Worm (Caenorhabditis elegans) whole organism, late embryonic: ENCODE results near the gene aman-1.

Experiments used
- C08G9.2 ChIP-seq: sonication (generic microtip); optimal IDR thresholded peaks from 2 replicates; lab custom pipeline; 2016; ENCODE audit warnings: mild to moderate bottlenecking, missing genetic modification characterization, moderate library complexity, missing compliant biosample characterization
- K09A11.1 ChIP-seq: sonication (generic microtip); optimal IDR thresholded peaks from 2 replicates; lab custom pipeline; 2017; ENCODE audit warnings: antibody characterized with exemption, mild to moderate bottlenecking, missing genetic modification characterization, missing compliant biosample characterization; ENCODE audit not compliant: insufficient read depth
- Y22D7AL.16 ChIP-seq: sonication (generic microtip); optimal IDR thresholded peaks from 2 replicates; lab custom pipeline; 2016; ENCODE audit warnings: missing genetic modification characterization, missing compliant biosample characterization
- ceh-14 ChIP-seq: sonication (generic microtip); optimal IDR thresholded peaks from 2 replicates; lab custom pipeline; 2016; ENCODE audit warnings: missing genotype, missing genetic modification characterization, missing compliant biosample characterization
- ceh-18 ChIP-seq: sonication (generic microtip); optimal IDR thresholded peaks from 2 replicates; lab custom pipeline; 2016; ENCODE audit warnings: missing genetic modification characterization, missing compliant biosample characterization
- ceh-22 ChIP-seq: sonication (generic microtip); optimal IDR thresholded peaks from 2 replicates; lab custom pipeline; 2017; ENCODE audit warnings: missing biosample characterization, missing genetic modification characterization
- ceh-24 ChIP-seq: sonication (generic microtip); optimal IDR thresholded peaks from 2 replicates; lab custom pipeline; 2016; ENCODE audit warnings: mild to moderate bottlenecking, missing genetic modification characterization, missing compliant biosample characterization
- ceh-45 ChIP-seq: fragments of 200-800 bp; sonication (Bioruptor generic); IDR thresholded peaks from 2 replicates; pipeline ENCODE4 v1.3.6; 2022; ENCODE audit warnings: missing genetic modification reagents, missing genetic modification characterization, missing compliant biosample characterization
- ceh-48 ChIP-seq: sonication (generic microtip); optimal IDR thresholded peaks from 2 replicates; lab custom pipeline; 2016; ENCODE audit warnings: missing genetic modification characterization, inconsistent platforms, missing compliant biosample characterization
- ceh-6 ChIP-seq: fragments of 200-800 bp; sonication (Bioruptor generic); optimal IDR thresholded peaks from 2 replicates; lab custom pipeline; 2018; ENCODE audit warnings: mild to moderate bottlenecking, missing genetic modification characterization, missing compliant biosample characterization
- elt-4 ChIP-seq: sonication (generic microtip); optimal IDR thresholded peaks from 2 replicates; lab custom pipeline; 2016; ENCODE audit warnings: missing genetic modification characterization, missing compliant biosample characterization
- ets-4 ChIP-seq: sonication (generic microtip); optimal IDR thresholded peaks from 2 replicates; lab custom pipeline; 2016; ENCODE audit warnings: missing genetic modification characterization, missing compliant biosample characterization
- eyg-1 ChIP-seq: sonication (generic microtip); optimal IDR thresholded peaks from 2 replicates; lab custom pipeline; 2016; ENCODE audit warnings: missing genotype, missing genetic modification characterization, missing compliant biosample characterization
- gmeb-2 ChIP-seq: sonication (generic microtip); optimal IDR thresholded peaks from 2 replicates; lab custom pipeline; 2016; ENCODE audit warnings: missing genetic modification characterization, inconsistent platforms, missing compliant biosample characterization
- hlh-13 ChIP-seq: fragments of 200-800 bp; sonication (Bioruptor generic); optimal IDR thresholded peaks from 2 replicates; lab custom pipeline; 2018; ENCODE audit warnings: mild to moderate bottlenecking, missing genetic modification characterization, missing compliant biosample characterization
- hlh-15 ChIP-seq: sonication (generic microtip); optimal IDR thresholded peaks from 2 replicates; lab custom pipeline; 2016; ENCODE audit warnings: missing genetic modification characterization, missing compliant biosample characterization
- hlh-30 ChIP-seq: sonication (generic microtip); optimal IDR thresholded peaks from 2 replicates; lab custom pipeline; 2017; ENCODE audit warnings: antibody characterized with exemption, missing genetic modification characterization, missing compliant biosample characterization; ENCODE audit not compliant: insufficient read depth
- hlh-6 ChIP-seq: sonication (generic microtip); optimal IDR thresholded peaks from 2 replicates; lab custom pipeline; 2016; ENCODE audit warnings: missing genotype, missing genetic modification characterization, missing compliant biosample characterization
- hlh-8 ChIP-seq: sonication (generic microtip); optimal IDR thresholded peaks from 2 replicates; lab custom pipeline; 2016; ENCODE audit warnings: missing genotype, missing genetic modification characterization, missing compliant biosample characterization
- lim-6 ChIP-seq: sonication (generic microtip); optimal IDR thresholded peaks from 2 replicates; lab custom pipeline; 2016; ENCODE audit warnings: missing genetic modification characterization, missing compliant biosample characterization
- lin-11 ChIP-seq: fragments of 200-800 bp; sonication (Bioruptor generic); optimal IDR thresholded peaks from 2 replicates; lab custom pipeline; 2018; ENCODE audit warnings: mild to moderate bottlenecking, missing genetic modification characterization, missing compliant biosample characterization
- nhr-11 ChIP-seq: fragments of 150-350 bp; optimal IDR thresholded peaks from 2 replicates; lab custom pipeline; 2014; ENCODE audit warnings: missing biosample characterization, missing genetic modification characterization
- nhr-232 ChIP-seq: sonication (generic microtip); optimal IDR thresholded peaks from 2 replicates; lab custom pipeline; 2016; ENCODE audit warnings: missing genetic modification characterization, missing compliant biosample characterization
- odd-2 ChIP-seq: sonication (generic microtip); optimal IDR thresholded peaks from 2 replicates; lab custom pipeline; 2017; ENCODE audit warnings: antibody characterized with exemption, mild to moderate bottlenecking, missing genetic modification characterization, missing compliant biosample characterization
- pat-9 ChIP-seq: fragments of 200-800 bp; sonication (Bioruptor generic); optimal IDR thresholded peaks from 2 replicates; lab custom pipeline; 2018; ENCODE audit warnings: mild to moderate bottlenecking, missing genetic modification characterization, moderate library complexity, missing compliant biosample characterization
- pax-1 ChIP-seq: fragments of 150-350 bp; optimal IDR thresholded peaks from 2 replicates; lab custom pipeline; 2014; ENCODE audit warnings: missing biosample characterization, missing genetic modification characterization
- sdc-2 ChIP-seq: sonication (generic microtip); optimal IDR thresholded peaks from 2 replicates; lab custom pipeline; 2016; ENCODE audit warnings: missing genotype, missing genetic modification characterization, missing compliant biosample characterization
- syd-9 ChIP-seq: sonication (generic microtip); optimal IDR thresholded peaks from 2 replicates; lab custom pipeline; 2016; ENCODE audit warnings: mild to moderate bottlenecking, missing genetic modification characterization, moderate library complexity, missing compliant biosample characterization
- tbx-2 ChIP-seq: sonication (generic microtip); optimal IDR thresholded peaks from 2 replicates; lab custom pipeline; 2016; ENCODE audit warnings: missing genetic modification characterization, missing compliant biosample characterization
- unc-42 ChIP-seq: sonication (generic microtip); optimal IDR thresholded peaks from 2 replicates; lab custom pipeline; 2016; ENCODE audit warnings: missing genotype, missing genetic modification characterization, missing compliant biosample characterization
- unc-55 ChIP-seq: sonication (generic microtip); optimal IDR thresholded peaks from 2 replicates; lab custom pipeline; 2017; ENCODE audit warnings: missing biosample characterization, missing genetic modification reagents, missing genetic modification characterization
- zip-5 ChIP-seq: sonication (generic microtip); optimal IDR thresholded peaks from 2 replicates; lab custom pipeline; 2016; ENCODE audit warnings: missing genetic modification characterization, missing compliant biosample characterization

Gene aman-1

ce11 chrX:4782197-4782596 lies 49.3 kb downstream of the aman-1 start, which contains the start of gene hum-10:
hum-10 (minus strand) TSS chrX:4782297.
- TF ChIP-seq ceh-48 (tag; lab: Kevin White, UChicago): no peak
- no peak for TF ChIP-seq gmeb-2 (tag; lab: Kevin White, UChicago)
- no peak for TF ChIP-seq ceh-14
- TF ChIP-seq odd-2: no peak
- TF ChIP-seq tbx-2: no peak
- TF ChIP-seq ceh-24: no peak
- no peak for TF ChIP-seq syd-9 (tag; lab: Kevin White, UChicago)
- no peak for TF ChIP-seq hlh-8
- TF ChIP-seq nhr-232 (tag; lab: Kevin White, UChicago): no peak
- no peak for TF ChIP-seq ceh-6 (GFP tag; lab: Kevin White, UChicago)
- TF ChIP-seq ceh-18 (tag; lab: Kevin White, UChicago): no peak
- TF ChIP-seq eyg-1 (tag; lab: Kevin White, UChicago): no peak
- TF ChIP-seq ceh-22 (tag; lab: Kevin White, UChicago): no peak
- no peak for TF ChIP-seq nhr-11 (tag; lab: Kevin White, UChicago)
- no peak for TF ChIP-seq lim-6
- TF ChIP-seq Y22D7AL.16 (tag; lab: Kevin White, UChicago): no peak
- no peak for TF ChIP-seq pax-1 (tag; lab: Kevin White, UChicago)

DNA sequence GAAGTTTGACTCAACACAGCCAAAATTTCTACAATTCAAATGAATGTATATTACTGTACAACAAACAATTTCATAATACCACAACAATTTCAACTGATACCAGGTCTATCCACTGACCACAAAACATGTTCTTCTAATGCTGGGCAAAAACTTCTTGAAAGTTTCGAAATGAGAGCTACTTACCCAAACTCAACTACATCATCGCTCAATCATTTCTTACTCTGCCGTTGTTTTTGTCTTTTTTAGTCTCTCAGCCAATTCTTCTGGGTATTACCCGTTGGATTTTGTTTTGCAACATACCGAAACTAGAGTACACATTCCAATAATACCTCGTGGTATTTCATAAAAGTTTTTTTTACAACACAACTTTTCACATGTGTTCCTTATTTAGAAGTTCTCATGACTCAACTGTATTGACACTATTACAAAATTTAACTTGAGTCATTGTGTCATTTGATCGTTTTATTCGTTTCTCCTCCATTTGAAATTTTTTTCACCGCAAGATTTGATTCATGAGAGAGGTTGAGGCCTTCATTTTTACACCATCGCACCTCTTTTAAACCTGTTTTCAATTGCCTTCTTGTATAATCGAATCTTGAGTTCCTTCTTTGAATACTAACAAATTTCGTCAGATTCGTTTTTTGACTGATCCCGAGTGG lies 50.4 kb downstream of the aman-1 start, which contains the start of gene F43C9.2:
TSS of gene F43C9.2 (plus strand) at position 497 of the 659 bp plus-strand sequence.
- TF ChIP-seq elt-4: no peak
- no peak for TF ChIP-seq sdc-2 (tag; lab: Kevin White, UChicago)
- TF ChIP-seq hlh-30 (tag; lab: Kevin White, UChicago): no peak
- TF ChIP-seq tbx-2: no peak
- no peak for TF ChIP-seq pat-9
- no peak for TF ChIP-seq zip-5 (tag; lab: Kevin White, UChicago)
- TF ChIP-seq ets-4 (tag; lab: Kevin White, UChicago): no peak
- TF ChIP-seq hlh-15: no peak
- no peak for TF ChIP-seq hlh-8
- no peak for TF ChIP-seq lim-6
- no peak for TF ChIP-seq ceh-45 (GFP tag; lab: Robert Waterston, UW)
- no peak for TF ChIP-seq ceh-14
- no peak for TF ChIP-seq nhr-232 (tag; lab: Kevin White, UChicago)

ce11 chrX:4784776-4785175 lies 51.9 kb downstream of the aman-1 start:
- TF ChIP-seq Y22D7AL.16 (tag; lab: Kevin White, UChicago): no peak
- TF ChIP-seq hlh-6 (tag; lab: Kevin White, UChicago): no peak
- TF ChIP-seq K09A11.1 (tag; lab: Kevin White, UChicago): no peak
- TF ChIP-seq ets-4 (tag; lab: Kevin White, UChicago): no peak
- TF ChIP-seq unc-55: peak; percentile 47
- TF ChIP-seq lim-6: no peak
- TF ChIP-seq hlh-13 (GFP tag; lab: Kevin White, UChicago): no peak
- TF ChIP-seq zip-5 (tag; lab: Kevin White, UChicago): no peak

DNA sequence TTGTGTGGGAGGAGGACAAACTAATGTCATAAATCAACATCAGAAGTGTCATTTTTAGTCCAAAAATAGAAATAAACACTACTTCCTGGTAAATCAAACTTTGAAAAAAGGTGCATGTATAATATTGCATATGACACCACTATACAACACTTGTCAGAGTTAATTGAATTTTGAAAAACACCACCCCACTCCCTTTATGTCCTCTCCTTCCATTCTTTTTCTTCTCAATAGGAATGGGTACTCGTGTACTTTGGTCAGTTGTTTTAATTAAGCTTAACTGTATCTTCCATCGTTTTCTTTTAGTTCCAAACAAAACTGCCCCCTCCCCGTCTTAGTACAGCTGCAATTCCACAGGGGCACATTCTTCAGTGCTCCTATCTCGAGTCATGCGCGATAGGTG lies 54.6 kb downstream of the aman-1 start:
- TF ChIP-seq lin-11 (tag; lab: Kevin White, UChicago) (no peak), C08G9.2 (tag; lab: Kevin White, UChicago) (no peak), zip-5 (tag; lab: Kevin White, UChicago) (no peak), ets-4 (tag; lab: Kevin White, UChicago) (no peak), unc-42 (peak; percentile 65)
- TF ChIP-seq, all 69 proteins: peak for 1
